Worm (Caenorhabditis elegans) whole organism, L3 larva: ENCODE results near the gene inpp-4B.
"Not testable (repeated sequence)": the region's sequence is repeated elsewhere in the genome, so short reads cannot be mapped to it uniquely, and the experiment has no call there.

ENCODE experiments used
- R02D3.7 ChIP-seq: fragments of 150-350 bp; optimal IDR thresholded peaks from 2 replicates; lab custom pipeline; 2014; ENCODE audit warnings: missing biosample characterization, missing genetic modification characterization
- ceh-28 ChIP-seq: fragments of 150-350 bp; optimal IDR thresholded peaks from 2 replicates; lab custom pipeline; 2014; ENCODE audit warnings: missing biosample characterization, missing genetic modification reagents, missing genetic modification characterization
- ceh-9 ChIP-seq: sonication (generic microtip); optimal IDR thresholded peaks from 2 replicates; lab custom pipeline; 2018; ENCODE audit warnings: missing biosample characterization, missing genetic modification characterization
- daf-12 ChIP-seq: fragments of 150-350 bp; optimal IDR thresholded peaks from 2 replicates; lab custom pipeline; 2014; ENCODE audit warnings: missing biosample characterization, missing genetic modification reagents, missing genetic modification characterization
- egl-5 ChIP-seq: fragments of 150-350 bp; optimal IDR thresholded peaks from 2 replicates; lab custom pipeline; 2017; ENCODE audit warnings: missing biosample characterization, missing genetic modification reagents, missing genetic modification characterization, inconsistent platforms
- elt-1 ChIP-seq: fragments of 150-350 bp; optimal IDR thresholded peaks from 2 replicates; lab custom pipeline; 2014; ENCODE audit warnings: missing biosample characterization, missing genetic modification characterization
- elt-2 ChIP-seq: sonication (generic microtip); optimal IDR thresholded peaks from 2 replicates; lab custom pipeline; 2016; ENCODE audit warnings: missing genetic modification reagents, mild to moderate bottlenecking, missing genetic modification characterization, missing compliant biosample characterization
- eor-1 ChIP-seq, 2 experiments: fragments of 150-350 bp; optimal IDR thresholded peaks; 2 replicates each; lab custom pipeline; 2014 to 2018; ENCODE audit warnings: missing biosample characterization in 2 of 2, missing genetic modification characterization in 2 of 2
- fkh-10 ChIP-seq: sonication (generic microtip); optimal IDR thresholded peaks from 2 replicates; lab custom pipeline; 2017; ENCODE audit warnings: missing biosample characterization, missing genetic modification reagents, missing genetic modification characterization
- fkh-2 ChIP-seq: fragments of 150-350 bp; optimal IDR thresholded peaks from 2 replicates; lab custom pipeline; 2014; ENCODE audit warnings: missing biosample characterization, missing genetic modification reagents, missing genetic modification characterization
- hmg-11 ChIP-seq: sonication (generic microtip); optimal IDR thresholded peaks from 2 replicates; lab custom pipeline; 2016; ENCODE audit warnings: missing genetic modification characterization, missing compliant biosample characterization
- jun-1 ChIP-seq: fragments of 150-350 bp; optimal IDR thresholded peaks from 2 replicates; lab custom pipeline; 2014; ENCODE audit warnings: missing biosample characterization, missing genetic modification reagents, missing genetic modification characterization
- lin-15B ChIP-seq: fragments of 150-350 bp; optimal IDR thresholded peaks from 2 replicates; lab custom pipeline; 2014; ENCODE audit warnings: missing biosample characterization, missing genetic modification characterization
- lin-39 ChIP-seq: fragments of 150-350 bp; optimal IDR thresholded peaks from 2 replicates; lab custom pipeline; 2018; ENCODE audit warnings: missing biosample characterization, missing genetic modification reagents, missing genetic modification characterization
- nfya-1 ChIP-seq: sonication (generic microtip); optimal IDR thresholded peaks from 2 replicates; lab custom pipeline; 2017; ENCODE audit warnings: missing genetic modification characterization, mild to moderate bottlenecking, missing compliant biosample characterization, antibody characterized with exemption, moderate library complexity; ENCODE audit not compliant: insufficient read depth
- nhr-12 ChIP-seq: fragments of 150-350 bp; optimal IDR thresholded peaks from 2 replicates; lab custom pipeline; 2014; ENCODE audit warnings: missing biosample characterization, missing genetic modification characterization
- nhr-23 ChIP-seq: fragments of 150-350 bp; optimal IDR thresholded peaks from 2 replicates; lab custom pipeline; 2014; ENCODE audit warnings: missing biosample characterization, missing genetic modification reagents, missing genetic modification characterization
- nhr-237 ChIP-seq: fragments of 150-350 bp; optimal IDR thresholded peaks from 2 replicates; lab custom pipeline; 2014; ENCODE audit warnings: missing biosample characterization, missing genetic modification characterization
- nhr-25 ChIP-seq: sonication (generic microtip); optimal IDR thresholded peaks from 2 replicates; lab custom pipeline; 2017; ENCODE audit warnings: missing biosample characterization, missing genetic modification characterization
- nhr-28 ChIP-seq: fragments of 150-350 bp; optimal IDR thresholded peaks from 2 replicates; lab custom pipeline; 2014; ENCODE audit warnings: missing biosample characterization, missing genetic modification characterization
- nhr-43 ChIP-seq: sonication (generic microtip); optimal IDR thresholded peaks from 2 replicates; lab custom pipeline; 2016; ENCODE audit warnings: mild to moderate bottlenecking, missing genetic modification characterization, missing compliant biosample characterization; ENCODE audit not compliant: poor library complexity, severe bottlenecking
- nhr-67 ChIP-seq: fragments of 150-350 bp; optimal IDR thresholded peaks from 2 replicates; lab custom pipeline; 2014; ENCODE audit warnings: missing biosample characterization, missing genetic modification characterization
- pha-4 ChIP-seq: fragments of 150-350 bp; optimal IDR thresholded peaks from 2 replicates; lab custom pipeline; 2014; ENCODE audit warnings: missing biosample characterization, missing genetic modification reagents, missing genetic modification characterization
- pqm-1 ChIP-seq: fragments of 150-350 bp; optimal IDR thresholded peaks from 2 replicates; lab custom pipeline; 2017; ENCODE audit warnings: missing biosample characterization, missing genetic modification characterization, inconsistent platforms
- skn-1 ChIP-seq: fragments of 150-350 bp; optimal IDR thresholded peaks from 2 replicates; lab custom pipeline; 2014; ENCODE audit warnings: missing biosample characterization, missing genetic modification characterization
- snpc-4 ChIP-seq: fragments of 150-350 bp; optimal IDR thresholded peaks from 2 replicates; lab custom pipeline; 2014; ENCODE audit warnings: missing biosample characterization, missing genetic modification characterization
- unc-39 ChIP-seq: sonication (generic microtip); optimal IDR thresholded peaks from 4 replicates; lab custom pipeline; 2017; ENCODE audit warnings: missing biosample characterization, missing genetic modification characterization
- unc-62 ChIP-seq: fragments of 150-350 bp; sonication (generic microtip); optimal IDR thresholded peaks from 4 replicates; lab custom pipeline; 2014; ENCODE audit warnings: missing biosample characterization, missing genetic modification reagents, missing genetic modification characterization
- ztf-4 ChIP-seq: fragments of 150-350 bp; optimal IDR thresholded peaks from 2 replicates; lab custom pipeline; 2014; ENCODE audit warnings: missing biosample characterization, missing genetic modification characterization

The inpp-4B gene

ce11 chrIII:10266824-10267223, at the start of gene inpp-4B:
Gene inpp-4B, minus strand, starts transcription at chrIII:10266877.
- not testable (repeated sequence) for TF ChIP-seq eor-1 (tag; optimal IDR thresholded peaks at IDR 0.05; lab: Kevin White, UChicago); nhr-43; nhr-67

ce11 chrIII:10314234-10314633, 47.6 kb upstream of the inpp-4B start:
- TF ChIP-seq nhr-67, result no peak
- peak; percentile 16 for TF ChIP-seq pha-4 (tag; lab: Kevin White, UChicago)
- TF ChIP-seq elt-2 (tag; lab: Kevin White, UChicago), result peak; percentile 70

- no peak for TF ChIP-seq eor-1 (tag; optimal IDR thresholded peaks at IDR 0.05; lab: Kevin White, UChicago)
- TF ChIP-seq ceh-9, result no peak
Measured at ce11 chrIII:10311016-10311415, 44.3 kb upstream of the inpp-4B start, which contains the start of gene T07A5.7. Gene T07A5.7, minus strand, starts transcription at chrIII:10311116.

- TF ChIP-seq elt-1 (tag; lab: Kevin White, UChicago) (peak; percentile 80), fkh-2 (no peak), nhr-25 (tag; lab: Kevin White, UChicago) (peak; percentile 53), elt-2 (tag; lab: Kevin White, UChicago) (no peak), ceh-28 (tag; lab: Kevin White, UChicago) (no peak)
- TF ChIP-seq, all 47 proteins: peak for 2
Measured at ce11 chrIII:10306049-10306448, 39.4 kb upstream of the inpp-4B start, which contains the start of gene T07A5.1. Gene T07A5.1, minus strand, starts transcription at chrIII:10306197.

- TF ChIP-seq elt-2 (tag; lab: Kevin White, UChicago), result peak; percentile 71
- no peak for TF ChIP-seq hmg-11
- TF ChIP-seq pqm-1 (tag; lab: Kevin White, UChicago), result peak; percentile 59
- TF ChIP-seq jun-1 (tag; lab: Kevin White, UChicago), result peak; percentile 24
- TF ChIP-seq, all 47 proteins: peak for 3
Measured at ce11 chrIII:10305295-10305694, 38.6 kb upstream of the inpp-4B start.

- TF ChIP-seq nhr-28 (no peak), daf-12 (tag; lab: Kevin White, UChicago) (no peak), ztf-4 (tag; lab: Kevin White, UChicago) (no peak)
Measured at ce11 chrIII:10300078-10300477, 33.4 kb upstream of the inpp-4B start, which contains the start of gene vglu-3. Gene vglu-3, plus strand, starts transcription at chrIII:10300378.

ce11 chrIII:10296904-10297303, 30.2 kb upstream of the inpp-4B start:
- TF ChIP-seq nhr-43, result no peak

ce11 chrIII:10294837-10295236, 28.2 kb upstream of the inpp-4B start, which contains the start of gene vglu-2:
Gene vglu-2, plus strand, starts transcription at chrIII:10295137.
- TF ChIP-seq unc-39 (no peak), nfya-1 (tag; lab: Kevin White, UChicago) (no peak), snpc-4 (tag; lab: Kevin White, UChicago) (no peak), nhr-12 (tag; lab: Kevin White, UChicago) (no peak), skn-1 (tag; lab: Kevin White, UChicago) (no peak), fkh-2 (no peak), lin-39 (tag; lab: Kevin White, UChicago) (no peak), R02D3.7 (tag; lab: Kevin White, UChicago) (no peak), ceh-28 (tag; lab: Kevin White, UChicago) (no peak), nhr-237 (tag; lab: Kevin White, UChicago) (no peak), unc-62 (GFP tag; lab: Kevin White, UChicago) (no peak), ztf-4 (tag; lab: Kevin White, UChicago) (no peak), lin-15B (tag; lab: Kevin White, UChicago) (no peak), fkh-10 (GFP tag; lab: Kevin White, UChicago) (no peak), egl-5 (no peak), nhr-23 (tag; lab: Kevin White, UChicago) (no peak), eor-1 (tag; optimal IDR thresholded peaks at IDR 0.05; lab: Kevin White, UChicago) (no peak), ceh-9 (no peak), jun-1 (tag; lab: Kevin White, UChicago) (no peak), nhr-43 (no peak)
